Worm (Caenorhabditis elegans) whole organism, early embryonic: ENCODE results near the gene jtr-1.

ENCODE experiments used
- B0310.2 ChIP-seq: sonication (generic microtip); optimal IDR thresholded peaks from 2 replicates; lab custom pipeline; 2016; ENCODE audit warnings: mild to moderate bottlenecking, missing genetic modification characterization, missing compliant biosample characterization
- F13C5.2 ChIP-seq: sonication (generic microtip); optimal IDR thresholded peaks from 2 replicates; lab custom pipeline; 2017; ENCODE audit warnings: mild to moderate bottlenecking, missing genetic modification characterization, inconsistent platforms, missing compliant biosample characterization
- aly-1 ChIP-seq: sonication (generic microtip); optimal IDR thresholded peaks from 2 replicates; lab custom pipeline; 2016; ENCODE audit warnings: missing genetic modification characterization, missing compliant biosample characterization
- ama-1 ChIP-seq: fragments of 150-350 bp; optimal IDR thresholded peaks from 2 replicates; lab custom pipeline; 2014
- ceh-13 ChIP-seq: fragments of 200-800 bp; sonication (Bioruptor generic); optimal IDR thresholded peaks from 2 replicates; lab custom pipeline; 2018; ENCODE audit warnings: mild to moderate bottlenecking, missing genetic modification characterization, missing compliant biosample characterization
- ceh-36 ChIP-seq: sonication (generic microtip); optimal IDR thresholded peaks from 2 replicates; lab custom pipeline; 2016; ENCODE audit warnings: missing genetic modification characterization, inconsistent platforms, missing compliant biosample characterization
- flt-1 ChIP-seq: fragments of 200-800 bp; sonication (Bioruptor generic); IDR thresholded peaks from 2 replicates; pipeline ENCODE4 v1.3.6; 2022; ENCODE audit warnings: missing genetic modification characterization, missing compliant biosample characterization
- hmbx-1 ChIP-seq: sonication (generic microtip); optimal IDR thresholded peaks from 2 replicates; lab custom pipeline; 2016; ENCODE audit warnings: mild to moderate bottlenecking, missing genetic modification characterization, missing compliant biosample characterization
- pes-1 ChIP-seq: fragments of 200-800 bp; sonication (Bioruptor generic); IDR thresholded peaks from 2 replicates; pipeline ENCODE4 v1.3.6; 2022; ENCODE audit warnings: missing genetic modification reagents, missing genetic modification characterization, missing compliant biosample characterization
- scrt-1 ChIP-seq: fragments of 200-800 bp; sonication (Bioruptor generic); IDR thresholded peaks from 2 replicates; pipeline ENCODE4 v1.3.6; 2022; ENCODE audit warnings: missing genetic modification characterization, missing compliant biosample characterization
- sea-1 ChIP-seq: fragments of 200-800 bp; sonication (Bioruptor generic); conservative IDR thresholded peaks from 2 replicates; pipeline ENCODE4 v1.3.6; 2022; ENCODE audit warnings: missing genetic modification characterization, missing compliant biosample characterization
- tbx-11 ChIP-seq: fragments of 200-800 bp; sonication (Bioruptor generic); IDR thresholded peaks from 2 replicates; pipeline ENCODE4 v1.3.6; 2022; ENCODE audit warnings: missing genetic modification characterization, missing compliant biosample characterization
- tbx-37 ChIP-seq: fragments of 200-800 bp; sonication (Bioruptor generic); conservative IDR thresholded peaks from 2 replicates; pipeline ENCODE4 v1.3.6; 2022; ENCODE audit warnings: missing genetic modification reagents, missing genetic modification characterization, missing compliant biosample characterization
- tra-4 ChIP-seq: sonication (generic microtip); optimal IDR thresholded peaks from 2 replicates; lab custom pipeline; 2017; ENCODE audit warnings: missing genetic modification characterization, missing compliant biosample characterization

DNA sequence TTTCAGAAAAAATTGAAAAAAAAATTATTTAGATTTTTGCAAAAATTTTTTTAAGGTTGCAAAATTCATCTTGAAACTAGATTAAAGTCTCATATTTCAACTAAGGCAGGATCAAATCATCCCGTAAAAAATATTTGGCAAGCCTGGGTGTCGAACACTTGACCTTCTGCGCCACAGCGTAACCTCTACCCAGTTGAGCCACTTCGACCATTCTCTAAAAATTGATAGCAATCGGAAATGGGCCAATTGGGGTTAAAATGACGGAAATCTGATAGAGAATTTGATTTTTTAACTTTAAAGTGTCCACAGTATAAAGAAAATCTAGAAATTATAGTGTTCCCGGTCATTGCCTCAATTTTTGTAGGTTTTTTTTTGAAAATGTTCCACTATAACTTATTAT lies 30.6 kb upstream of the jtr-1 start:
- TF ChIP-seq ama-1 (lab: Kevin White, UChicago) (no peak), pes-1 (GFP tag; lab: Robert Waterston, UW) (no peak), sea-1 (GFP tag; lab: Robert Waterston, UW) (no peak), B0310.2 (no peak), ceh-36 (no peak), flt-1 (GFP tag; lab: Robert Waterston, UW) (no peak), F13C5.2 (tag; lab: Kevin White, UChicago) (no peak), ceh-13 (GFP tag; lab: Kevin White, UChicago) (no peak), aly-1 (tag; lab: Kevin White, UChicago) (no peak), tra-4 (tag; lab: Kevin White, UChicago) (no peak), tbx-37 (GFP tag; lab: Robert Waterston, UW) (no peak), hmbx-1 (tag; lab: Kevin White, UChicago) (no peak), scrt-1 (no peak), tbx-11 (GFP tag; lab: Robert Waterston, UW) (no peak)
